Fruit fly (Drosophila melanogaster): ENCODE results near the gene CheB38c.

dm6 chr2L:20831060-20831459 lies 10.4 kb upstream of the CheB38c start, which contains the start of gene CG31674:
- TF ChIP-seq CG8478 (optimal IDR thresholded peaks at IDR 0.05) (no peak), CTCF (optimal IDR thresholded peaks at IDR 0.05) (no peak)
